Worm (Caenorhabditis elegans) whole organism, early embryonic: ENCODE results near the gene srd-32.

Source experiments
- B0310.2 ChIP-seq: sonication (generic microtip); optimal IDR thresholded peaks from 2 replicates; lab custom pipeline; 2016; ENCODE audit warnings: mild to moderate bottlenecking, missing genetic modification characterization, missing compliant biosample characterization
- F13C5.2 ChIP-seq: sonication (generic microtip); optimal IDR thresholded peaks from 2 replicates; lab custom pipeline; 2017; ENCODE audit warnings: mild to moderate bottlenecking, missing genetic modification characterization, inconsistent platforms, missing compliant biosample characterization
- aly-1 ChIP-seq: sonication (generic microtip); optimal IDR thresholded peaks from 2 replicates; lab custom pipeline; 2016; ENCODE audit warnings: missing genetic modification characterization, missing compliant biosample characterization
- ama-1 ChIP-seq: fragments of 150-350 bp; optimal IDR thresholded peaks from 2 replicates; lab custom pipeline; 2014
- ceh-13 ChIP-seq: fragments of 200-800 bp; sonication (Bioruptor generic); optimal IDR thresholded peaks from 2 replicates; lab custom pipeline; 2018; ENCODE audit warnings: mild to moderate bottlenecking, missing genetic modification characterization, missing compliant biosample characterization
- ceh-36 ChIP-seq: sonication (generic microtip); optimal IDR thresholded peaks from 2 replicates; lab custom pipeline; 2016; ENCODE audit warnings: missing genetic modification characterization, inconsistent platforms, missing compliant biosample characterization
- ets-7 ChIP-seq: sonication (generic microtip); optimal IDR thresholded peaks from 2 replicates; lab custom pipeline; 2016; ENCODE audit warnings: missing genotype, missing genetic modification characterization, missing compliant biosample characterization
- flt-1 ChIP-seq: fragments of 200-800 bp; sonication (Bioruptor generic); IDR thresholded peaks from 2 replicates; pipeline ENCODE4 v1.3.6; 2022; ENCODE audit warnings: missing genetic modification characterization, missing compliant biosample characterization
- hmbx-1 ChIP-seq: sonication (generic microtip); optimal IDR thresholded peaks from 2 replicates; lab custom pipeline; 2016; ENCODE audit warnings: mild to moderate bottlenecking, missing genetic modification characterization, missing compliant biosample characterization
- hmg-4 ChIP-seq: fragments of 200-800 bp; sonication (Bioruptor generic); optimal IDR thresholded peaks from 2 replicates; lab custom pipeline; 2018; ENCODE audit warnings: mild to moderate bottlenecking, missing genetic modification characterization, missing compliant biosample characterization
- hnd-1 ChIP-seq: sonication (generic microtip); optimal IDR thresholded peaks from 2 replicates; lab custom pipeline; 2016; ENCODE audit warnings: missing genetic modification characterization, missing compliant biosample characterization
- pes-1 ChIP-seq: fragments of 200-800 bp; sonication (Bioruptor generic); IDR thresholded peaks from 2 replicates; pipeline ENCODE4 v1.3.6; 2022; ENCODE audit warnings: missing genetic modification reagents, missing genetic modification characterization, missing compliant biosample characterization
- scrt-1 ChIP-seq: fragments of 200-800 bp; sonication (Bioruptor generic); IDR thresholded peaks from 2 replicates; pipeline ENCODE4 v1.3.6; 2022; ENCODE audit warnings: missing genetic modification characterization, missing compliant biosample characterization
- sea-1 ChIP-seq: fragments of 200-800 bp; sonication (Bioruptor generic); conservative IDR thresholded peaks from 2 replicates; pipeline ENCODE4 v1.3.6; 2022; ENCODE audit warnings: missing genetic modification characterization, missing compliant biosample characterization
- tbx-11 ChIP-seq: fragments of 200-800 bp; sonication (Bioruptor generic); IDR thresholded peaks from 2 replicates; pipeline ENCODE4 v1.3.6; 2022; ENCODE audit warnings: missing genetic modification characterization, missing compliant biosample characterization
- tbx-37 ChIP-seq: fragments of 200-800 bp; sonication (Bioruptor generic); conservative IDR thresholded peaks from 2 replicates; pipeline ENCODE4 v1.3.6; 2022; ENCODE audit warnings: missing genetic modification reagents, missing genetic modification characterization, missing compliant biosample characterization
- tra-4 ChIP-seq: sonication (generic microtip); optimal IDR thresholded peaks from 2 replicates; lab custom pipeline; 2017; ENCODE audit warnings: missing genetic modification characterization, missing compliant biosample characterization

The srd-32 gene

ce11 chrV:4839913-4840312, 25.6 kb upstream of the srd-32 start, which contains the start of gene nas-9:
Gene nas-9, minus strand, starts transcription at chrV:4840013.
- TF ChIP-seq pes-1 (no peak), hnd-1 (tag; lab: Kevin White, UChicago) (no peak), tbx-11 (GFP tag; lab: Robert Waterston, UW) (no peak), hmg-4 (GFP tag; lab: Kevin White, UChicago) (no peak), scrt-1 (GFP tag; lab: Robert Waterston, UW) (no peak), tbx-37 (GFP tag; lab: Robert Waterston, UW) (no peak), aly-1 (no peak), ets-7 (tag; lab: Kevin White, UChicago) (no peak), ceh-36 (tag; lab: Kevin White, UChicago) (no peak), B0310.2 (tag; lab: Kevin White, UChicago) (no peak), sea-1 (GFP tag; lab: Robert Waterston, UW) (no peak), flt-1 (GFP tag; lab: Robert Waterston, UW) (no peak)

- TF ChIP-seq tbx-37 (GFP tag; lab: Robert Waterston, UW) (no peak), hmbx-1 (no peak), tbx-11 (GFP tag; lab: Robert Waterston, UW) (no peak), hnd-1 (tag; lab: Kevin White, UChicago) (no peak), aly-1 (no peak), pes-1 (no peak), ceh-13 (GFP tag; lab: Kevin White, UChicago) (no peak), scrt-1 (GFP tag; lab: Robert Waterston, UW) (no peak), sea-1 (GFP tag; lab: Robert Waterston, UW) (no peak)
Measured at ce11 chrV:4841179-4841578, 24.3 kb upstream of the srd-32 start, which contains the start of gene cwp-1. Gene cwp-1, minus strand, starts transcription at chrV:4841279.

- TF ChIP-seq ama-1 (lab: Kevin White, UChicago) (no peak), scrt-1 (GFP tag; lab: Robert Waterston, UW) (no peak), ets-7 (tag; lab: Kevin White, UChicago) (no peak), B0310.2 (tag; lab: Kevin White, UChicago) (no peak), tra-4 (tag; lab: Kevin White, UChicago) (no peak), hnd-1 (tag; lab: Kevin White, UChicago) (no peak), F13C5.2 (tag; lab: Kevin White, UChicago) (no peak), tbx-11 (GFP tag; lab: Robert Waterston, UW) (no peak), hmbx-1 (no peak)
Measured at ce11 chrV:4842544-4842943, 22.9 kb upstream of the srd-32 start, which contains the start of the genes cwp-2 and cwp-3. Gene cwp-2, minus strand, starts transcription at chrV:4842644. Gene cwp-3, plus strand, starts transcription at chrV:4842836.

ce11 chrV:4844591-4844990, 20.9 kb upstream of the srd-32 start, which contains the start of gene abhd-5.2:
Gene abhd-5.2, plus strand, starts transcription at chrV:4844685.
- TF ChIP-seq F13C5.2 (tag; lab: Kevin White, UChicago) (no peak), B0310.2 (tag; lab: Kevin White, UChicago) (no peak), sea-1 (GFP tag; lab: Robert Waterston, UW) (no peak), ceh-13 (GFP tag; lab: Kevin White, UChicago) (no peak), pes-1 (no peak), hmg-4 (GFP tag; lab: Kevin White, UChicago) (no peak), flt-1 (GFP tag; lab: Robert Waterston, UW) (no peak), hmbx-1 (no peak)

- no peak for TF ChIP-seq ceh-36 (tag; lab: Kevin White, UChicago)
- TF ChIP-seq tbx-11 (GFP tag; lab: Robert Waterston, UW), result no peak
- TF ChIP-seq ama-1 (lab: Kevin White, UChicago), result no peak
- TF ChIP-seq hmbx-1, result no peak
- TF ChIP-seq scrt-1 (GFP tag; lab: Robert Waterston, UW), result no peak
- TF ChIP-seq hmg-4 (GFP tag; lab: Kevin White, UChicago), result no peak
- no peak for TF ChIP-seq aly-1
- TF ChIP-seq pes-1, result no peak
- TF ChIP-seq ets-7 (tag; lab: Kevin White, UChicago), result no peak
- TF ChIP-seq ceh-13 (GFP tag; lab: Kevin White, UChicago), result no peak
- no peak for TF ChIP-seq F13C5.2 (tag; lab: Kevin White, UChicago)
- no peak for TF ChIP-seq flt-1 (GFP tag; lab: Robert Waterston, UW)
- TF ChIP-seq tbx-37 (GFP tag; lab: Robert Waterston, UW), result no peak
- no peak for TF ChIP-seq tra-4 (tag; lab: Kevin White, UChicago)
- no peak for TF ChIP-seq sea-1 (GFP tag; lab: Robert Waterston, UW)
- no peak for TF ChIP-seq hnd-1 (tag; lab: Kevin White, UChicago)
- TF ChIP-seq B0310.2 (tag; lab: Kevin White, UChicago), result no peak
Measured at ce11 chrV:4846507-4846906, 19.0 kb upstream of the srd-32 start.

- TF ChIP-seq ceh-36 (tag; lab: Kevin White, UChicago) (no peak), ceh-13 (GFP tag; lab: Kevin White, UChicago) (no peak), ama-1 (lab: Kevin White, UChicago) (no peak), hnd-1 (tag; lab: Kevin White, UChicago) (no peak), scrt-1 (GFP tag; lab: Robert Waterston, UW) (no peak), pes-1 (no peak), tra-4 (tag; lab: Kevin White, UChicago) (no peak), F13C5.2 (tag; lab: Kevin White, UChicago) (no peak), sea-1 (GFP tag; lab: Robert Waterston, UW) (no peak), tbx-11 (GFP tag; lab: Robert Waterston, UW) (no peak), ets-7 (tag; lab: Kevin White, UChicago) (no peak), hmbx-1 (no peak), B0310.2 (tag; lab: Kevin White, UChicago) (no peak), hmg-4 (GFP tag; lab: Kevin White, UChicago) (no peak), flt-1 (GFP tag; lab: Robert Waterston, UW) (no peak), tbx-37 (GFP tag; lab: Robert Waterston, UW) (no peak), aly-1 (no peak)
Measured at ce11 chrV:4847424-4847823, 18.0 kb upstream of the srd-32 start, which contains the start of gene abhd-5.1. Gene abhd-5.1, plus strand, starts transcription at chrV:4847653.

- TF ChIP-seq ets-7 (tag; lab: Kevin White, UChicago) (no peak), B0310.2 (tag; lab: Kevin White, UChicago) (no peak)
Measured at ce11 chrV:4850446-4850845, 15.0 kb upstream of the srd-32 start.
